Worm (Caenorhabditis elegans) whole organism, L4/young adult: ENCODE data around the gene K12B6.4.

Source experiments
- dao-5 ChIP-seq: sonication (generic microtip); optimal IDR thresholded peaks from 2 replicates; lab custom pipeline; 2016; ENCODE audit warnings: missing genotype, missing genetic modification characterization, moderate library complexity, missing compliant biosample characterization
- him-1 ChIP-seq: sonication (generic microtip); optimal IDR thresholded peaks from 2 replicates; lab custom pipeline; 2016; ENCODE audit warnings: missing genotype, missing genetic modification reagents, missing genetic modification characterization, missing compliant biosample characterization

DNA sequence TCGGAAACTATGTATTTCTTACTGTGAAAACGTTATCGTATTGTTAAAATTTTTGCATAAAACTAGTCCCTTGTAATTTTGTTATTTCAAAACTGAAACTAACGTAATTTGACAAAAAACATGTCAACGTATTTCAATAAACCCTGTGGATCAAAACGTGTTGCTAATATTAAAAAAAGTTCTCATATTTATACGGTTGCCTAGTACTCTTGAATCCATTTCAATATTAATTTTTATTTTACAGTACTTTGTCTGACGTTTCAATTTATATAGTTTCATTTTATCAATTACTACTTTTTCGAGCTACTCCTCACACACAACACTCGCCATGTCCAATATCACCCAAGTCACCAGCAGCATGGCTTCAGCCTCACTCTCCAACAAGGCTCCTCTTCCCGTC, 22.4 kb upstream of the K12B6.4 start, which contains the start of gene sago-1:
- TF ChIP-seq him-1 (tag; lab: Kevin White, UChicago) (no peak), dao-5 (tag; lab: Kevin White, UChicago) (no peak)
